Worm (Caenorhabditis elegans): ENCODE measurements around the gene gfrp-1.

gfrp-1 gene

ce11 chrIV:192046-192445 lies 11.4 kb upstream of the gfrp-1 start, which contains the start of gene Y38C1AA.12 (continued):
- TF ChIP-seq ceh-31 (tag; optimal IDR thresholded peaks at IDR 0.05) (peak; percentile 93), sdc-2 (tag; optimal IDR thresholded peaks at IDR 0.05) (no peak), ceh-34 (tag; optimal IDR thresholded peaks at IDR 0.05) (peak; percentile 71), K02D7.2 (tag; optimal IDR thresholded peaks at IDR 0.05) (no peak), che-1 (tag; optimal IDR thresholded peaks at IDR 0.05) (no peak), odd-2 (tag; optimal IDR thresholded peaks at IDR 0.05) (no peak), Y22D7AL.16 (tag; optimal IDR thresholded peaks at IDR 0.05) (no peak), ama-1 (optimal IDR thresholded peaks at IDR 0.05) (no peak), ceh-14 (tag; optimal IDR thresholded peaks at IDR 0.05) (peak; percentile 65), dve-1 (tag; optimal IDR thresholded peaks at IDR 0.05) (no peak), elt-2 (tag; optimal IDR thresholded peaks at IDR 0.05) (peak; percentile 81), K09A11.1 (tag; optimal IDR thresholded peaks at IDR 0.05; ENCODE audit: insufficient read depth) (no peak), ahr-1 (tag; optimal IDR thresholded peaks at IDR 0.05) (peak; percentile 65), hlh-8 (tag; optimal IDR thresholded peaks at IDR 0.05) (peak; percentile 91), nhr-11 (tag; optimal IDR thresholded peaks at IDR 0.05) (no peak), ceh-48 (tag; optimal IDR thresholded peaks at IDR 0.05) (peak; percentile 11), zip-5 (tag; optimal IDR thresholded peaks at IDR 0.05) (peak; percentile 89), dmd-4 (tag; optimal IDR thresholded peaks at IDR 0.05; ENCODE audit: borderline replicate concordance) (no peak), ets-4 (tag; optimal IDR thresholded peaks at IDR 0.05) (peak; percentile 87), unc-3 (GFP tag; conservative IDR thresholded peaks at IDR 0.05) (peak; percentile 57), unc-3 (tag; optimal IDR thresholded peaks at IDR 0.05) (no peak), F13H6.1 (tag; optimal IDR thresholded peaks at IDR 0.05) (peak; percentile 63), sox-4 (tag; optimal IDR thresholded peaks at IDR 0.05) (no peak), eyg-1 (tag; optimal IDR thresholded peaks at IDR 0.05) (peak; percentile 53), lim-6 (tag; optimal IDR thresholded peaks at IDR 0.05) (peak; percentile 58), pat-9 (tag; optimal IDR thresholded peaks at IDR 0.05) (no peak)

- TF ChIP-seq ceh-48 (tag; optimal IDR thresholded peaks at IDR 0.05) (no peak), pqm-1 (tag; optimal IDR thresholded peaks at IDR 0.05) (no peak), tbx-7 (tag; optimal IDR thresholded peaks at IDR 0.05) (no peak), ceh-24 (tag; optimal IDR thresholded peaks at IDR 0.05) (no peak), sox-4 (tag; optimal IDR thresholded peaks at IDR 0.05) (no peak), elt-2 (tag; optimal IDR thresholded peaks at IDR 0.05) (no peak), C08G9.2 (tag; optimal IDR thresholded peaks at IDR 0.05) (no peak), ceh-19 (GFP tag; optimal IDR thresholded peaks at IDR 0.05) (no peak), ceh-34 (tag; optimal IDR thresholded peaks at IDR 0.05) (no peak), hlh-6 (tag; optimal IDR thresholded peaks at IDR 0.05) (no peak), ceh-6 (GFP tag; optimal IDR thresholded peaks at IDR 0.05) (no peak), C38D4.7 (GFP tag; optimal IDR thresholded peaks at IDR 0.05) (no peak), ttx-3 (tag; optimal IDR thresholded peaks at IDR 0.05) (no peak), Y22D7AL.16 (tag; optimal IDR thresholded peaks at IDR 0.05) (no peak), madf-2 (tag; optimal IDR thresholded peaks at IDR 0.05) (no peak), nhr-232 (tag; optimal IDR thresholded peaks at IDR 0.05) (no peak), che-1 (tag; optimal IDR thresholded peaks at IDR 0.05) (no peak), fax-1 (tag; optimal IDR thresholded peaks at IDR 0.05) (no peak), dve-1 (tag; optimal IDR thresholded peaks at IDR 0.05) (no peak), ceh-31 (tag; optimal IDR thresholded peaks at IDR 0.05) (no peak)
Measured at ce11 chrIV:194442-194841, 9.0 kb upstream of the gfrp-1 start, which contains the start of gene csn-3. TSS of gene csn-3 (plus strand) at chrIV:194742.

DNA sequence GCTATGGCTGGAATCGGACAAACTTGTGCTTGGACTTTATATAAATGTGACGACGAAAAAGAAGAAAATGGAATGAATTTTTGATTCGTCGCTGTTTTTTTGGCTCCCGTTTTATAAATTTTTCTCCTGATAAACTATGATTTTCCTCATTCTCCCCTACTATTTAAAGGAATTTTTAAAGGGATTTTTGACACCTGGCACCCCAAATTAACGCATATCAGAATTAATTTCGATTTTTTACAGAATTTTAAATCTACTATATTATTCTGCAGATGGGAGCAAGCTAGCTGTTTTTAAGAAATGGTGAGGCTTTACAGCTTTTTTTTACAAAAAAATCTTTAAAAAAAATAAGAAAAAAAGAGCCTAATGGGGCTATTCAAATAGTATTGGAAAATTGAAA lies 1.6 kb downstream of the gfrp-1 start, which contains the start of gene coa-1:
Gene coa-1 (plus strand): TSS at position 301 of the 400 bp plus-strand sequence.
- TF ChIP-seq pha-2 (tag; optimal IDR thresholded peaks at IDR 0.05) (no peak), ceh-48 (tag; optimal IDR thresholded peaks at IDR 0.05) (no peak), fax-1 (tag; optimal IDR thresholded peaks at IDR 0.05) (no peak), ceh-14 (tag; optimal IDR thresholded peaks at IDR 0.05) (no peak)
